Worm (Caenorhabditis elegans): ENCODE measurements around the gene fbxc-18.

fbxc-18 gene

DNA sequence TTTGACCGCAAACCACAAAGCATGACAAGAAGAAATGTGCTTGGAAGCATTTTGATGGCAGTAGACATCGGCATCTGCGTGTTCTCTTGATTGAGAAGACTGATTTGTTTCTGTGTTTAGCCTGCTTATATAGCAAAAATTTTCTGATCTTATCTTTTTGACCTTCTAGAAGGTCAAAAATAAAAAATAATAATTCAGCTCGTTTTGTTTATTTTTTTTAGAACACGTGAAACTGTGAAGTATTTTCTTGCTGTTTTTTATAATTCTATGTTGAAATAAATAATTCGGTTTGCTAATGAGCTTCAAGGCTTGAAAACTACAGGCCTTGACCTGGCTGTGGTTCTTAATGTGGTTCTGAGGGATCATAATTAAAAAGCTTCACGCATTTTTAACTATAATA lies 39.5 kb downstream of the fbxc-18 start, which contains the start of gene R07C3.13:
Gene R07C3.13 (minus strand): TSS at position 101 of the 400 bp plus-strand sequence.
- TF ChIP-seq unc-130 (GFP tag; optimal IDR thresholded peaks at IDR 0.05) (no peak), lin-29 (GFP tag; IDR thresholded peaks at IDR 0.05) (no peak), sdz-12 (GFP tag; optimal IDR thresholded peaks at IDR 0.05) (no peak), lin-13 (GFP tag; optimal IDR thresholded peaks at IDR 0.05) (no peak), nhr-25 (tag; optimal IDR thresholded peaks at IDR 0.05; ENCODE audit: borderline replicate concordance, insufficient read depth) (no peak), F37D6.2 (tag; optimal IDR thresholded peaks at IDR 0.05) (no peak), Y48G9A.11 (GFP tag; IDR thresholded peaks at IDR 0.05) (no peak), aha-1 (tag) (no peak), hlh-30 (tag; optimal IDR thresholded peaks at IDR 0.05; ENCODE audit: insufficient read depth) (no peak), daf-19 (GFP tag; conservative IDR thresholded peaks at IDR 0.05) (no peak), Y105C5A.15 (GFP tag; IDR thresholded peaks at IDR 0.05) (no peak), T20F7.1 (GFP tag; optimal IDR thresholded peaks at IDR 0.05) (no peak)

ce11 chrII:923521-923920 lies 43.3 kb downstream of the fbxc-18 start, which contains the start of gene fbxc-28:
Gene fbxc-28, plus strand, starts transcription at chrII:923821.
- TF ChIP-seq hmg-1.1 (GFP tag; IDR thresholded peaks at IDR 0.05) (no peak), dve-1 (tag; optimal IDR thresholded peaks at IDR 0.05; ENCODE audit: insufficient read depth) (no peak), zfp-2 (tag; optimal IDR thresholded peaks at IDR 0.05) (no peak), ceh-28 (tag; optimal IDR thresholded peaks at IDR 0.05) (no peak), cey-2 (tag; optimal IDR thresholded peaks at IDR 0.05; ENCODE audit: borderline replicate concordance, insufficient read depth) (no peak), snpc-1.2 (GFP tag; IDR thresholded peaks at IDR 0.05) (no peak), nhr-42 (GFP tag; IDR thresholded peaks at IDR 0.05) (no peak), aha-1 (tag) (no peak), daf-16 (GFP tag; optimal IDR thresholded peaks at IDR 0.05) (no peak), daf-16 (tag; optimal IDR thresholded peaks at IDR 0.05) (no peak), madf-5 (GFP tag; IDR thresholded peaks at IDR 0.05) (no peak), unc-130 (GFP tag; optimal IDR thresholded peaks at IDR 0.05) (no peak), zip-11 (GFP tag; IDR thresholded peaks at IDR 0.05) (no peak), mxl-3 (GFP tag; optimal IDR thresholded peaks at IDR 0.05) (no peak), lin-15B (tag; optimal IDR thresholded peaks at IDR 0.05) (no peak)

DNA sequence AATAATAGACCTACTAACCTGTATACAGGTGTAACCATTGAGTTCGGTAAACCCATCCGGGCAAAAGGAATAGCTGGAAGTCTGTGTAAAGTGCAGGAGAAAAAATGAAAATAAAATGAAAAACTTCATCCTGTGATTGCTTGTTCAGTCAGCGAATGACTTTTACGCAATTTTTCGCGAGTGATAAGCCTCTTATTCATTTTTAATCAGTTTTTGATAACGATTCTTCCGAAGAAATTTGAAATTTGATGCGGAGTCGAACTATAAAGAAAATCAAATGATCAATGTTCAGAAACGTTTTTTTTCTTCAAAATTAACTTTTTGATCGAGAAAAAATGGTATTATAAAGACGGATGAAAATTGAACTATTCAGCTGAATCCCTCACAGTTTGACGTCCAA lies 44.1 kb downstream of the fbxc-18 start:
- peak; percentile 83 for TF ChIP-seq pqm-1 (tag; optimal IDR thresholded peaks at IDR 0.05)
- no peak for TF ChIP-seq unc-39 (tag; optimal IDR thresholded peaks at IDR 0.05)
- no peak for TF ChIP-seq dpl-1 (GFP tag; optimal IDR thresholded peaks at IDR 0.05)
- peak in 1 of 2 experiments; percentile 56 for TF ChIP-seq unc-62 (GFP tag; optimal IDR thresholded peaks at IDR 0.05 in 1 of 2)
- no peak for TF ChIP-seq unc-62 (tag; optimal IDR thresholded peaks at IDR 0.05)
- TF ChIP-seq dmd-6 (GFP tag; IDR thresholded peaks at IDR 0.05) = peak; percentile 69

ce11 chrII:920326-920725 lies 46.5 kb downstream of the fbxc-18 start:
- TF ChIP-seq daf-12 (tag; optimal IDR thresholded peaks at IDR 0.05) = no peak
- no peak for TF ChIP-seq ctbp-1 (GFP tag; IDR thresholded peaks at IDR 0.05)
- no peak for TF ChIP-seq hlh-30 (tag; optimal IDR thresholded peaks at IDR 0.05; ENCODE audit: insufficient read depth)
- no peak for TF ChIP-seq egl-43 (GFP tag; IDR thresholded peaks at IDR 0.05)

DNA sequence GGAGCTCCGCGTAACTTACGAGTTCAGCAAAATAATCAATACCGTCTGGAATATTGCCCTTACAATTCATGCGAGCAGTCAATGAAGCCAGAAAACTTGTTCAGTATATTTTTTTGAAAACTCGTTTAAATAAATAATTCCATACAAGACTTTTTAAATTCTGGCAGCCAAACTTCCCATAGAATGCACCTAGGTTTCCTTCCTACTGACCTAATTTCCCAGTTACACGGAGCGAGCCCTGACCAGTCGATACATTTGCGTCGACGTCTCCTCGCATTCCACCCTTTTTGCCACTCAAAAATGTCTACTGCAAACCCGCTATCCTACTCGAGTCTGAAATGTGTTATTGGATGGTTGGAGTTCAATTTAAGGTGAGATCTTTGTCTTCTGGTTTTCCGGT lies 49.5 kb downstream of the fbxc-18 start, which contains the start of gene fbxc-30:
Gene fbxc-30 (plus strand): TSS at position 301 of the 400 bp plus-strand sequence.
- TF ChIP-seq Y75B8A.6 (GFP tag; IDR thresholded peaks at IDR 0.05) (no peak), saeg-2 (GFP tag; IDR thresholded peaks at IDR 0.05) (no peak), ceh-20 (GFP tag; IDR thresholded peaks at IDR 0.05) (no peak), daf-16 (GFP tag; optimal IDR thresholded peaks at IDR 0.05) (no peak), daf-16 (tag; optimal IDR thresholded peaks at IDR 0.05) (no peak), vab-7 (GFP tag; IDR thresholded peaks at IDR 0.05) (no peak), unc-39 (tag; optimal IDR thresholded peaks at IDR 0.05) (no peak), attf-4 (tag; optimal IDR thresholded peaks at IDR 0.05) (no peak), T26A8.4 (GFP tag; IDR thresholded peaks at IDR 0.05) (no peak), hmg-1.1 (GFP tag; IDR thresholded peaks at IDR 0.05) (no peak), lir-3 (tag; optimal IDR thresholded peaks at IDR 0.05) (no peak)
